Fruit fly (Drosophila melanogaster) whole organism, adult: ENCODE measurements around the gene pros.

ENCODE experiments used
- CG12768 ChIP-seq: fragments of 200-800 bp; sonication (Bioruptor generic); optimal IDR thresholded peaks from 2 replicates; lab custom pipeline; 2017; ENCODE audit warnings: missing biosample characterization, missing genetic modification characterization, mild to moderate bottlenecking, moderate library complexity, missing genetic modification reagents
- CG1620 ChIP-seq: fragments of 200-800 bp; sonication (Bioruptor generic); optimal IDR thresholded peaks from 2 replicates; lab custom pipeline; 2016; ENCODE audit warnings: missing biosample characterization, missing genetic modification characterization
- CG5204 ChIP-seq: fragments of 200-800 bp; sonication (Bioruptor generic); optimal IDR thresholded peaks from 2 replicates; lab custom pipeline; 2016; ENCODE audit warnings: missing biosample characterization, missing genetic modification characterization
- Clk ChIP-seq: fragments of 200-800 bp; sonication (Bioruptor generic); optimal IDR thresholded peaks from 2 replicates; lab custom pipeline; 2017; ENCODE audit warnings: missing biosample characterization, missing genetic modification characterization
- Hr96 ChIP-seq: fragments of 200-800 bp; sonication (Bioruptor generic); optimal IDR thresholded peaks from 2 replicates; lab custom pipeline; 2016; ENCODE audit warnings: missing biosample characterization, missing genetic modification characterization
- Mnt ChIP-seq: fragments of 200-800 bp; sonication (Bioruptor generic); optimal IDR thresholded peaks from 2 replicates; lab custom pipeline; 2016; ENCODE audit warnings: missing biosample characterization, mild to moderate bottlenecking, missing genetic modification characterization
- bab1 ChIP-seq: fragments of 200-800 bp; sonication (Bioruptor generic); optimal IDR thresholded peaks from 3 replicates; lab custom pipeline; 2019; ENCODE audit warnings: missing biosample characterization, mild to moderate bottlenecking, missing genetic modification characterization, moderate library complexity
- ovo ChIP-seq: fragments of 200-800 bp; sonication (Bioruptor generic); optimal IDR thresholded peaks from 2 replicates; lab custom pipeline; 2016; ENCODE audit warnings: missing biosample characterization, missing genetic modification characterization
- pad ChIP-seq: fragments of 200-800 bp; sonication (Bioruptor generic); optimal IDR thresholded peaks from 3 replicates; lab custom pipeline; 2017; ENCODE audit warnings: missing biosample characterization, missing genetic modification characterization, mild to moderate bottlenecking, moderate library complexity, missing genetic modification reagents

DNA sequence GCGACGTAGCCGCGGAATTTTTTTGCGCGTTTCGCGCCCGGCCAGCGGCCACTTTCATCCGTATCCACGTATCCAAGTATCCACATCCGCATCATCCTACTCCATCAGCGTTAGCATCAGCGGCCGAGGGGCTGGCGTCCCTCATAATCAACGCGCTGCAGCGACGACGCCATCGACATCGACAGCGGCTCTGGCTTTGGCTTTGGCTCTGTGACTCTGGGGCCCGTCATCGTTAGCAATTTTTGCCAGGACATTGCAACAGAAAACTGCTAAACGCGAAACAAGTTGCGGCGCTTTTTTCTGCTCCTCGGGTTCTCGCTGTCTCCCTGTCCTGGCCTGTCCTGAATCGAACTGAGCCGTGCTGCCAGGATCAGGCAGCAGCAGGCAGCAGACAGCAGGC is at the start of gene pros:
- TF ChIP-seq CG5204 (GFP tag; lab: Kevin White, UChicago) (no peak), CG1620 (GFP tag; lab: Kevin White, UChicago) (no peak), ovo (no peak), Clk (GFP tag; lab: Kevin White, UChicago) (no peak), pad (GFP tag; lab: Kevin White, UChicago) (no peak), Hr96 (GFP tag; lab: Kevin White, UChicago) (no peak), bab1 (no peak), Mnt (GFP tag; lab: Kevin White, UChicago) (no peak), CG12768 (no peak)
